Worm (Caenorhabditis elegans) whole organism, L4 larva: Measurements from ENCODE around the gene F58B4.6.

Experiments used
- F26F4.8 ChIP-seq: fragments of 200-800 bp; sonication (Bioruptor generic); conservative IDR thresholded peaks from 2 replicates; pipeline ENCODE4 v1.3.6; 2022; ENCODE audit warnings: missing genetic modification characterization, missing compliant biosample characterization
- ctbp-1 ChIP-seq: fragments of 200-800 bp; sonication (Bioruptor generic); IDR thresholded peaks from 2 replicates; pipeline ENCODE4 v1.3.6; 2022; ENCODE audit warnings: missing genetic modification reagents, missing genetic modification characterization, missing compliant biosample characterization
- daf-16 ChIP-seq, 3 experiments: sonication (generic microtip); optimal IDR thresholded peaks; 2 replicates each; lab custom pipeline; 2016 to 2017; ENCODE audit warnings: missing genetic modification characterization in 3 of 3, missing genetic modification reagents in 3 of 3, mild to moderate bottlenecking in 2 of 3, missing compliant biosample characterization in 2 of 3, missing biosample characterization in 1 of 3, moderate library complexity in 1 of 3
- daf-8 ChIP-seq: fragments of 200-800 bp; sonication (Bioruptor generic); IDR thresholded peaks from 2 replicates; pipeline ENCODE4 v1.3.6; 2022; ENCODE audit warnings: missing genetic modification characterization, missing compliant biosample characterization
- fos-1 ChIP-seq: fragments of 150-350 bp; optimal IDR thresholded peaks from 2 replicates; lab custom pipeline; 2014; ENCODE audit warnings: missing biosample characterization, missing genetic modification characterization
- lsy-2 ChIP-seq, 2 experiments: fragments of 150-350 bp in 1 of 2; sonication (generic microtip) in 1 of 2; optimal IDR thresholded peaks; 2 replicates each; lab custom pipeline; 2014 to 2017; ENCODE audit warnings: missing biosample characterization in 2 of 2, missing genetic modification characterization in 2 of 2
- nhr-10 ChIP-seq: fragments of 150-350 bp; optimal IDR thresholded peaks from 2 replicates; lab custom pipeline; 2014; ENCODE audit warnings: missing biosample characterization, missing genetic modification characterization
- nhr-25 ChIP-seq: sonication (generic microtip); optimal IDR thresholded peaks from 2 replicates; lab custom pipeline; 2017; ENCODE audit warnings: missing genetic modification characterization, mild to moderate bottlenecking, missing compliant biosample characterization, antibody characterized with exemption, moderate library complexity, borderline replicate concordance; ENCODE audit not compliant: insufficient read depth
- nhr-6 ChIP-seq: fragments of 150-350 bp; optimal IDR thresholded peaks from 2 replicates; lab custom pipeline; 2014; ENCODE audit warnings: missing biosample characterization, missing genetic modification characterization
- pqm-1 ChIP-seq: sonication (generic microtip); optimal IDR thresholded peaks from 2 replicates; lab custom pipeline; 2017; ENCODE audit warnings: missing biosample characterization, missing genetic modification characterization
- vab-7 ChIP-seq: fragments of 200-800 bp; sonication (Bioruptor generic); IDR thresholded peaks from 2 replicates; pipeline ENCODE4 v1.3.6; 2022; ENCODE audit warnings: missing genetic modification reagents, missing genetic modification characterization, missing compliant biosample characterization

DNA sequence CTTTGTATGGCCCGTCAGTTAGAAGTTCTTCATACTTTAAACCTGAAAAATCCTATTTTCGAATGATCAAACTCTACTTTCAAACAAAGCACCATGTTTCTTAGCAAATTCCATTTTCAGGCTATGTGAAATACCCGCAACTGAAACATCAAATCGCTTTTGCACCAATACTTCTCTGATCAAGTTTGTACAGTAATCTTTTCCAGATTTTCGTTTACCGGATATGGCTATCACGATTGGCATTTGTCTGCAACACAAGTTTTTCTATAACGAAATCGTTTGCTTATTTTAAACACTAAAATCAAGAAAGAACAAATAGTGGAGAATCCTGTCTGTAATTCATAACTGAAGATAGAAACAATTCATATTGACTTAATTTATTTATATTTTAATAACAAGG is 28.5 kb upstream of the F58B4.6 start, which contains the start of gene F32D8.13:
- TF ChIP-seq fos-1 (tag; lab: Kevin White, UChicago) (no peak), lsy-2 (tag; optimal IDR thresholded peaks at IDR 0.05; lab: Kevin White, UChicago) (peak in 1 of 2 experiments; percentile 31), pqm-1 (tag; lab: Kevin White, UChicago) (no peak), daf-16 (GFP tag; optimal IDR thresholded peaks at IDR 0.05; lab: Kevin White, UChicago) (no peak), daf-16 (tag; optimal IDR thresholded peaks at IDR 0.05; lab: Kevin White, UChicago) (peak; percentile 13), nhr-10 (tag; lab: Kevin White, UChicago) (no peak), nhr-6 (tag; lab: Kevin White, UChicago) (no peak), nhr-25 (tag; lab: Kevin White, UChicago) (no peak), F26F4.8 (GFP tag; lab: Robert Waterston, UW) (no peak), ctbp-1 (GFP tag; lab: Robert Waterston, UW) (no peak), vab-7 (GFP tag; lab: Robert Waterston, UW) (no peak), daf-8 (no peak)
